Fruit fly (Drosophila melanogaster): ENCODE results near the gene CG31676.

The CG31676 gene

dm6 chr2L:20807617-20808509, 32.7 kb upstream of the CG31676 start (continued):
- TF ChIP-seq CG13296 (GFP tag; optimal IDR thresholded peaks at IDR 0.05), result peak; percentile 51
- TF ChIP-seq otp (GFP tag; IDR thresholded peaks at IDR 0.05), result peak; percentile 56; the same call in 1 of the 3 replicates
- TF ChIP-seq Taf1 (GFP tag; IDR thresholded peaks at IDR 0.05), result no peak
- peak; percentile 74 for TF ChIP-seq nau (GFP tag; optimal IDR thresholded peaks at IDR 0.05)
- no peak for TF ChIP-seq CG15073 (GFP tag; optimal IDR thresholded peaks at IDR 0.05)
- no peak for TF ChIP-seq CG8281 (tag; optimal IDR thresholded peaks at IDR 0.05)
- TF ChIP-seq Six4 (GFP tag; optimal IDR thresholded peaks at IDR 0.05), result peak; percentile 2
- TF ChIP-seq ci (GFP tag; IDR thresholded peaks at IDR 0.05), result peak; percentile 8; the same call in 2 of the 3 replicates
- peak; percentile 26 for TF ChIP-seq CG3407 (GFP tag; optimal IDR thresholded peaks at IDR 0.05)
- 0 out of 2 replicates have a peak, but pooled peaks have one; percentile 8 for TF ChIP-seq stc (GFP tag; IDR thresholded peaks at IDR 0.05)
- peak; percentile 75 for TF ChIP-seq vvl (GFP tag; IDR thresholded peaks at IDR 0.05)
- TF ChIP-seq gt (GFP tag; IDR thresholded peaks at IDR 0.05), result no peak
- no peak for TF ChIP-seq Neu2 (GFP tag; optimal IDR thresholded peaks at IDR 0.05; ENCODE audit: borderline replicate concordance)
- no peak for TF ChIP-seq Dp (GFP tag; optimal IDR thresholded peaks at IDR 0.05)
- no peak for TF ChIP-seq CG16815 (GFP tag; optimal IDR thresholded peaks at IDR 0.05)
- TF ChIP-seq Drgx (GFP tag; IDR thresholded peaks at IDR 0.05), result peak; percentile 59; the same call in 1 of the 2 replicates
- no peak for TF ChIP-seq sqz (GFP tag; optimal IDR thresholded peaks at IDR 0.05)
- no peak for TF ChIP-seq Ets65A (GFP tag)
- TF ChIP-seq Dref (GFP tag; IDR thresholded peaks at IDR 0.05), result no peak
- peak; percentile 46 for TF ChIP-seq CG12299 (tag; optimal IDR thresholded peaks at IDR 0.05)
- no peak for TF ChIP-seq CG3065 (GFP tag; optimal IDR thresholded peaks at IDR 0.05)
- no peak for TF ChIP-seq lov (optimal IDR thresholded peaks at IDR 0.05)
- no peak for TF ChIP-seq lov (GFP tag; IDR thresholded peaks at IDR 0.05)
- no peak for TF ChIP-seq chn (GFP tag; optimal IDR thresholded peaks at IDR 0.05)
- TF ChIP-seq CG9609 (GFP tag; optimal IDR thresholded peaks at IDR 0.05), result no peak
- TF ChIP-seq Tbp (GFP tag; optimal IDR thresholded peaks at IDR 0.05), result no peak
- TF ChIP-seq row (GFP tag; IDR thresholded peaks at IDR 0.05), result peak; percentile 85
- TF ChIP-seq Fer2 (tag; optimal IDR thresholded peaks at IDR 0.05), result peak; percentile 53
- TF ChIP-seq Eip74EF (GFP tag; optimal IDR thresholded peaks at IDR 0.05), result peak in 1 of 2 experiments; percentile 13
- TF ChIP-seq MTF-1 (GFP tag; optimal IDR thresholded peaks at IDR 0.05; ENCODE audit: borderline replicate concordance), result no peak
- TF ChIP-seq Hey (tag; optimal IDR thresholded peaks at IDR 0.05), result peak; percentile 25
- TF ChIP-seq Hmx (GFP tag; optimal IDR thresholded peaks at IDR 0.05), result no peak
- TF ChIP-seq dimm (GFP tag; IDR thresholded peaks at IDR 0.05), result no peak
- no peak for TF ChIP-seq fu2 (GFP tag; optimal IDR thresholded peaks at IDR 0.05)
- TF ChIP-seq Atf6 (GFP tag; IDR thresholded peaks at IDR 0.05), result peak; percentile 74
- TF ChIP-seq pum (GFP tag; optimal IDR thresholded peaks at IDR 0.05), result no peak
- no peak for TF ChIP-seq Abd-B (GFP tag; optimal IDR thresholded peaks at IDR 0.05)
- peak; percentile 13; the same call in 1 of the 2 replicates for TF ChIP-seq sisA (GFP tag; IDR thresholded peaks at IDR 0.05)
- peak in 1 of 2 experiments; percentile 3 for TF ChIP-seq chif (GFP tag; optimal IDR thresholded peaks at IDR 0.05)
- TF ChIP-seq HmgZ (tag; optimal IDR thresholded peaks at IDR 0.05), result peak; percentile 22
- TF ChIP-seq Dip3 (GFP tag; optimal IDR thresholded peaks at IDR 0.05), result no peak
- TF ChIP-seq bigmax (GFP tag; optimal IDR thresholded peaks at IDR 0.05), result no peak
- TF ChIP-seq CG6254 (GFP tag; optimal IDR thresholded peaks at IDR 0.05), result no peak
- TF ChIP-seq pnt (GFP tag; optimal IDR thresholded peaks at IDR 0.05), result no peak
- TF ChIP-seq NC2α (GFP tag; optimal IDR thresholded peaks at IDR 0.05), result no peak
- no peak; the same call in 1 of the 2 replicates for TF ChIP-seq Ravus (GFP tag; IDR thresholded peaks at IDR 0.05)
- peak; percentile 32 for TF ChIP-seq lmd (GFP tag; IDR thresholded peaks at IDR 0.05)
- TF ChIP-seq CG31224 (GFP tag; IDR thresholded peaks at IDR 0.05), result peak; percentile 98
- no peak for TF ChIP-seq CG7372 (GFP tag; IDR thresholded peaks at IDR 0.05)
- TF ChIP-seq Xrp1 (GFP tag; IDR thresholded peaks at IDR 0.05), result peak; percentile 69

All from whole organism, embryonic.